Fruit fly (Drosophila melanogaster) whole organism, embryonic: ENCODE results near the gene RpS8.

Experiments
- B-H1 ChIP-seq: fragments of 200-800 bp; sonication (Bioruptor generic); IDR thresholded peaks from 3 replicates; pipeline ENCODE4 v1.3.6; 2022; ENCODE audit warnings: missing biosample characterization, missing genetic modification characterization
- CG11093 ChIP-seq: fragments of 200-800 bp; sonication (Bioruptor generic); IDR thresholded peaks from 3 replicates; pipeline ENCODE4 v1.3.6; 2022; ENCODE audit warnings: missing biosample characterization, missing genetic modification characterization
- CG13624 ChIP-seq: fragments of 200-800 bp; sonication (Bioruptor generic); optimal IDR thresholded peaks from 2 replicates; lab custom pipeline; 2016; ENCODE audit warnings: missing biosample characterization, missing genetic modification characterization
- CG5245 ChIP-seq: fragments of 200-800 bp; sonication (Bioruptor generic); optimal IDR thresholded peaks from 3 replicates; lab custom pipeline; 2016; ENCODE audit warnings: missing biosample characterization, missing genetic modification characterization
- CG8924 ChIP-seq: fragments of 200-800 bp; optimal IDR thresholded peaks from 3 replicates; lab custom pipeline; 2019; ENCODE audit warnings: missing biosample characterization, mild to moderate bottlenecking, missing genetic modification characterization, moderate library complexity
- Hsf ChIP-seq: fragments of 200-800 bp; sonication (Bioruptor generic); optimal IDR thresholded peaks from 3 replicates; lab custom pipeline; 2016; ENCODE audit warnings: missing biosample characterization, missing genetic modification characterization
- Tbp ChIP-seq: fragments of >200 bp; optimal IDR thresholded peaks from 2 replicates; lab custom pipeline; 2018; ENCODE audit warnings: missing biosample characterization, missing genetic modification characterization
- bigmax ChIP-seq: fragments of 200-800 bp; sonication (Bioruptor generic); optimal IDR thresholded peaks from 2 replicates; lab custom pipeline; 2018; ENCODE audit warnings: missing biosample characterization, mild to moderate bottlenecking, missing genetic modification characterization
- grau ChIP-seq: fragments of 200-800 bp; optimal IDR thresholded peaks from 3 replicates; lab custom pipeline; 2019; ENCODE audit warnings: missing biosample characterization, mild to moderate bottlenecking, missing genetic modification characterization, moderate library complexity
- insv ChIP-seq, 2 experiments: fragments of 200-800 bp; sonication (Bioruptor generic); optimal IDR thresholded peaks; 3 replicates each; lab custom pipeline; 2016 to 2018; ENCODE audit warnings: missing biosample characterization in 2 of 2, missing genetic modification characterization in 2 of 2
- toy ChIP-seq: fragments of 200-800 bp; sonication (Bioruptor generic); IDR thresholded peaks from 2 replicates; pipeline ENCODE4 v1.3.6; 2022; ENCODE audit warnings: missing biosample characterization, missing genetic modification characterization
- twi ChIP-seq: fragments of 200-800 bp; optimal IDR thresholded peaks from 2 replicates; lab custom pipeline; 2019; ENCODE audit warnings: missing biosample characterization, mild to moderate bottlenecking, missing genetic modification characterization, moderate library complexity

DNA sequence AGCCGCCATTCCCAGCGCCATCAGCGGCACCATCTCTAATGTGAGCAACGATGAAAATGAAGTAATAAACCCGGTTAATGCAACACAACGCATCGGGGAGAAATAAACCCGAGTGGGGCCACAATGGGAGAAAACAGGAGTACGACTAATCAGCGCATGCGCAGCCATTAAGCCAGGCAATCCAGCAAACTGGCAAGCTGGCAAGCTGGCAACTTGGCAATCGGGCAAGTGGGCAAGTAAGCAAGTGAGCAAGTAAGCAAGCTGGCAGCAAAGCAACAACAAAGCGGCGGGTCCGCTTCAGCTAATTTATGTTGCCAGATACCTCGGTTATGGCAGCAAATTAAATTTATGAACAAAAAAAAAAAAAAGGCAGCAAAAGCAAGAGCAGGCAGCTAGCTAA, 38.3 kb downstream of the RpS8 start:
- TF ChIP-seq CG11093 (GFP tag; lab: Robert Waterston, UW) (no peak), bigmax (GFP tag; lab: Kevin White, UChicago) (no peak), Tbp (no peak), toy (GFP tag; lab: Robert Waterston, UW) (no peak), twi (tag; lab: Kevin White, UChicago) (no peak), B-H1 (GFP tag; lab: Robert Waterston, UW) (no peak), CG13624 (GFP tag; lab: Kevin White, UChicago) (no peak), insv (GFP tag; optimal IDR thresholded peaks at IDR 0.05; lab: Kevin White, UChicago) (no peak), CG5245 (GFP tag; lab: Kevin White, UChicago) (no peak), CG8924 (tag; lab: Kevin White, UChicago) (no peak), Hsf (GFP tag; lab: Kevin White, UChicago) (no peak), grau (no peak)
